Fruit fly (Drosophila melanogaster) S2 (cell line): ENCODE results near the gene Lk6.
A peak's percentile ranks its signal among the peaks of the same experiment; 100 is the strongest.

Experiments used
- CG8478 ChIP-seq: fragments of >200 bp; optimal IDR thresholded peaks from 2 replicates; lab custom pipeline; 2018
- CTCF ChIP-seq, 2 experiments: fragments of >200 bp; optimal IDR thresholded peaks; 2 replicates each; lab custom pipeline; 2018

- TF ChIP-seq CG8478 (no peak), CTCF (optimal IDR thresholded peaks at IDR 0.05; lab: Kevin White, UChicago) (peak in 1 of 2 experiments; percentile 27)
These were observed 22.5 kb upstream of the Lk6 start, which contains the start of the genes prd1 and HisCl1 for dm6 chr3R:11786695-11787226.
